Fruit fly (Drosophila melanogaster): ENCODE data around the gene CG34244.

- no peak for TF ChIP-seq rn (GFP tag; IDR thresholded peaks at IDR 0.05)
- no peak for TF ChIP-seq CG9948 (tag; optimal IDR thresholded peaks at IDR 0.05)
- TF ChIP-seq Snoo (tag; optimal IDR thresholded peaks at IDR 0.05): no peak
- no peak for TF ChIP-seq CG32121 (GFP tag; IDR thresholded peaks at IDR 0.05)
- TF ChIP-seq CG14655 (GFP tag; optimal IDR thresholded peaks at IDR 0.05): no peak
Measured at dm6 chr3L:14191476-14191752, 44.3 kb downstream of the CG34244 start.
